Worm (Caenorhabditis elegans) whole organism, dauer: ENCODE data around the gene rps-23.

Source experiments
- unc-62 ChIP-seq: sonication (generic microtip); optimal IDR thresholded peaks from 2 replicates; lab custom pipeline; 2017; ENCODE audit warnings: missing biosample characterization, missing genetic modification reagents, missing genetic modification characterization

The rps-23 gene

DNA sequence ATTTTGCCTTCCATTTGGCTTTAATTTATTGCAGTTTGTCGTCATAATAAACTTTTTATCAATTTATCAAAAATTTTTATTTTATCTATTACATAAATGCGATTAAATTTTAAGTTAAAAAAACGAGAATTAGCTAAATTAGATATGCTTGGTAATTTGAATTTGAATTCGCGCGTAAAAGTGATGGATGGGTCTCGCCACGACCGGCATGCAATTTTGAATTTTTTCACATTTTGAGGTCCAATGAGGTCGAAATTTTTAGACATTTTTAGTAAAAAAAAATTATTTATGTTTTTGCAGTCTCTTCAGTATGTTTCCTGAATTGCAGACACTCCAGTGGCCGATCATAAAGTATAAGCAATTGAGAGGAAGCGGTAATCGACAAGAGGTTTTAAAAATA, 17.8 kb upstream of the rps-23 start, which contains the start of gene dsb-1:
dsb-1 (plus strand) TSS at position 301 of the 400 bp plus-strand sequence.
- TF ChIP-seq unc-62 = no peak

DNA sequence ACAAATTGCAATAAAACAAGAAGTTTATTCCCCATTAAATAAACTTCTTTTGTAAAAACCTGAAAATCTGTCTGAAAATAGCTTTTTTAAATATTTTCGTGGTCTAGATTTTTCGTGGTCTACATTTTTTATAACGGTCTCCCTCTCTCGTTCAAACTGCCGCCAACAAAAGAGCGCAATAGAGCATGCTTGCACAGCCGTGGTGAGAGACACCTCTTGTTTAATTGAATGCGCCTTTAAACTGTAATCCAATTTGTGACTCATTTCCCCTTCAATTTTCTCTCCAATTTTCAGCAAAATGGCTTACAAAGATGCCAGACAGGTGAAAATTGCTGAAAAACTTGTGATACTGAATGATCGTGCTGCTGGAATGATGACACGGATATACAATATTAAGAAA, 13.3 kb upstream of the rps-23 start, which contains the start of gene gex-3:
gex-3 (plus strand) TSS at position 295 of the 400 bp plus-strand sequence.
- no peak for TF ChIP-seq unc-62

DNA sequence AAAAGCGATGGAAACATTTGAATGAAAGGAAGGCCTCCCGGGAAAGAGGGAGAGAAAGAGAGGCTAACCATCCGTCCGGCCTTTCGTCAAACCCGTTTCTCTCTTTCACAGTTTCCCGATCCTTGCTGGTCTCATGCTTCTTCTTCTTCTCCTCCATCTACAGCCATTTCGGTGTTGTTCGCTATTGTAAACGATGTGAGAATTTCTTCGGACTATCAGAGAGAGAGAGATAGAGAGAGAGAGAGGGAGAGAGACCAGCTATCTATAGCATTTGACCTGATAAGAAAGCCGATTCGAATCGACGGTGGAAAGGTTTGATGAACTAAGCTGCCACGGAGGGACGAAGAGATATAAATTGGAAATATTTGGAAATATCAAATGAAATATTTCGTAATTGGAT, 12.6 kb upstream of the rps-23 start:
- no peak for TF ChIP-seq unc-62

ce11 chrIV:12399983-12400382, 9.1 kb upstream of the rps-23 start:
- no peak for TF ChIP-seq unc-62

DNA sequence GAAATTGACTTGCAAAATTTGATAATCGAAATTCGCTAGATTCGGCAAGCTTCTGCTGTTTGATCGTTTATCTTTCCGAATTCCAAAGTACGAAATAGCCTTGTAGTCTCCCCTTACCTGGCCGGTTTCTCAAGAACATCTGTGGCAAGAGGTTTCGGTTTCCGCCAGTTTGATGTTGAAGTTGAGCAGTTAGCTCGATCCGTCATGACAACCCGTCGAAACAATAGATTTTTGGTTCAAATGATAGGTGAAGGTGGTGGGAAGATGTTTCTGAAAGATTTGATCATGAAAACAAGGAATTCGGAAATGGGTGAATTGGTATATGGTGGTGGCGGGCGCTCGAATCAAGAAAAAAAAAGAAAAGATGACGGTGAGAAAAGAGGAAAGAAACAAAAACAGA, 7.6 kb upstream of the rps-23 start, which contains the start of gene acs-20:
acs-20 (minus strand) TSS at position 270 of the 400 bp plus-strand sequence.
- no peak for TF ChIP-seq unc-62

DNA sequence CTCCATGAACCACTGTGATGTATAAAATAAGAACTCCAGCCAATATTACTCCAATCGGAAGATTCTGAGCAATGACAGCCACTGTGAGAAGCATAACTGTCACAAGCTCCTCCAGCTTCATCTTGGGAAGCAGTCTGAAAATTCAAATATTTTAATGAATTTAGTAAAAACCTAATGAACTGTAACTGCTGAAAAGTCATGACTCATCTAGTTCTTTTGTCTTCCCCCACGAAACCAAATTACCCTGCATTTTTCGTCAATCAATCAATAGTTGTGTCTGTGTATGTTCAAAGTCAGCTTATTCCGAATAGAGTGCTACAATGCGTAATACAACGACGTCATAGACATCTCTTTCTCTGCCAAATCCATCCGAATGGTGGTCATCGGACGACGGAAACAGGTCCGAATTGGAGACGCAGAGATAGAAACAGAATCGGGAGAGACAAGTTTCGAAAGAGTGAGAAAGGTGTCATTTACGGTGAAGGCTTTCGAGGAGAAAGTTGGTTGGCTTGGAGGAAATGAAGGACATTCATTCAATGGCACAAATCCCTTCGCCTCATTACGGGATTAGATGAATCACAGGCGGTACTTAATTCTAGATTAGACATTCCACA, 5.9 kb upstream of the rps-23 start:
- TF ChIP-seq unc-62 = no peak

ce11 chrIV:12389951-12390350, 902 bp downstream of the rps-23 start, which contains the start of gene spe-45:
TSS of gene spe-45 (minus strand) at chrIV:12390095.
- no peak for TF ChIP-seq unc-62

DNA sequence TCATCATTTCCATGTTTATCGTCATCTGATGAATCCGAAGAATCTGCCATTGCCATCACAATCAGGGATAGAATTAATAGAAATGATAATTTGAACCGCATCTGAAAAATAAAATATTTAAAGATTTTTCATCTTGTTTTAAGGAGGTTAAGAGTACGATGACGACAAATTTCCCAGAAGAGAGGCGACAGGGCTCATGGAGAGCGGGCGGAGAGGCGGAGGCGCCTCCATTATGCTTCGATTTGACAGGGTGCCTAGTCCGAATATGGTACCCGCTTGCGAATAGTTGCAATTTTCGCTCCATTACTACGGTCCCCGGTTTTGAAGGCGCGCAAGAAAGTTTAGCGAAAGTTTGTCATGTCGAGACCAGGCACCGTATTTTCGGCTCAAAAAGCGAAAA, 5.8 kb downstream of the rps-23 start, which contains the start of gene F28D1.6:
F28D1.6 (minus strand) TSS at position 101 of the 400 bp plus-strand sequence.
- TF ChIP-seq unc-62 = no peak

DNA sequence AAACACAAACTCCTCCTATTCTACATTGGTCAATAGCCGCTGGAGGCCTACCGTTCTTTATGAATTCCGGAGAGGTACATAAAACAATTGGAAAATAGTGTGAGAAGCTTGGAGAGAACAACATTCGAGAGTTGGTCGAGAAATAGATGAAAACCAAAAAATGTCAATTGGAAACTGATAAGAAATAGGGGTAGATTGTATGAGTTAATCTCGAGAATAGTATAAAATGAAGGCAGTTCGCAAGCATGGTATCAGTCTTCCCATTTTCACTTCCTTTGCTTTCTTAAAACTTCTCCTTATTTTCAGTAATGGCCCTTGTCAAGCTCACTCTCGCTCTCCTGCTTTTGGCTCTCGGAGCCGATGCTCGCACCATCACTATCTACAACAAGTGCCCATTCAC, 8.0 kb downstream of the rps-23 start, which contains the start of gene thn-2:
thn-2 (plus strand) TSS at position 307 of the 400 bp plus-strand sequence.
- no peak for TF ChIP-seq unc-62

DNA sequence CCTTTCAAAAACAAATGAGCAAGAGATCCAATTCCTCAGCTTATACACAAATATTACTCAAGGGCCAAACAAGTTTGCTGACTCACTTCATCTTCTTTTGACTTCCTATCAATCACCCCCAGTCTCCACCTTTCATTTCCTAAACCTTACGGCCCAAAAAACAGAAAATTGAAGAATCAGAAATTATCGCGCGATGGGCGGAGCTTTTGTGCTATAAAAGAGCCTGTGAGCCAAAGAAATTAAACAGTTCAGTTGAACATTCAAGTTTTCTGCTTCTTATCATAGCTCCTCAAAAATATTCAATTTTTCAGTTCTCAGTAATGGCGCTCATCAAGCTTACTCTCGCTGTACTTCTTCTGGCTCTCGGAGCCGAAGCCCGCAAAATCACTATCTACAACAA, 11.1 kb downstream of the rps-23 start, which contains the start of gene thn-1:
thn-1 (plus strand) TSS at position 301 of the 400 bp plus-strand sequence.
- TF ChIP-seq unc-62 = no peak

ce11 chrIV:12378919-12379318, 11.9 kb downstream of the rps-23 start:
- TF ChIP-seq unc-62 = no peak

DNA sequence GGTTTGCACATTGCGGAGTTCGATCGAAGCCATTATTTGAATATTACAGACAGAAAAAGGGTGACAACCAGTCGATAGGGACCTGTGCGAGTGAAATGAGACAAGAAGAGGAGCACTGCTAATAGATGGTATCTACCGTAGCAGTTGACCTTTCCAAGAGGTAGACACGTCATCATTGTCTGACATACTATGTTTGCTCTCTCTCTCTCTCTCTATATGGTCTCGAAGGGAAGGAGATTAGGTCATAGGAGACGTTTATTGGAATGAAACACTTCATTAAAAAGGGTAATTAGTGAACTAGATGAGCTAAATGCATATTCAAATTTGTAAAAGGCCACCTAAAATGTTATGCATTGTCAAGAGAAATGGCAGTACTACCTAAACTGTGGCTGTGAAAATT, 14.8 kb downstream of the rps-23 start, which contains the start of gene atz-1:
atz-1 (minus strand) TSS at position 101 of the 400 bp plus-strand sequence.
- TF ChIP-seq unc-62 = no peak

DNA sequence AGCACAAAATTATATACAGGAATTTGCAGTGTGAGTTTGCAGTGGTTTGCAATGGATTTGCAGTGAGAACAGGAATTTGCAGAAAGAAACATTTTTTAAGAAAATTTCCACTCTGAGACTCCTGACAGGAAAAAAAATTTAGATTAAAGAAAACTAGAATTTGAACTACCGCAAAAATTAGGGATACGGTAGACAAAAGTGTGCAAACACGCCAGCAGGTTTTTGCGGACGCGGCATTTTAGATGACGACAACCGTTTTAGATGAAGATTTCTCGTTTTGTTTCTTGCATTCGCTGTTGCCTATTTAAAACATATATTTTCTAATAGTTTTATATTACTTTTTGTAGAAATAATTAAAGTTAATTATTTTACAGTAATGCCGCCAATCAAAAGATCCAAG, 19.0 kb downstream of the rps-23 start, which contains the start of gene wdr-46:
wdr-46 (plus strand) TSS at position 375 of the 400 bp plus-strand sequence.
- no peak for TF ChIP-seq unc-62

DNA sequence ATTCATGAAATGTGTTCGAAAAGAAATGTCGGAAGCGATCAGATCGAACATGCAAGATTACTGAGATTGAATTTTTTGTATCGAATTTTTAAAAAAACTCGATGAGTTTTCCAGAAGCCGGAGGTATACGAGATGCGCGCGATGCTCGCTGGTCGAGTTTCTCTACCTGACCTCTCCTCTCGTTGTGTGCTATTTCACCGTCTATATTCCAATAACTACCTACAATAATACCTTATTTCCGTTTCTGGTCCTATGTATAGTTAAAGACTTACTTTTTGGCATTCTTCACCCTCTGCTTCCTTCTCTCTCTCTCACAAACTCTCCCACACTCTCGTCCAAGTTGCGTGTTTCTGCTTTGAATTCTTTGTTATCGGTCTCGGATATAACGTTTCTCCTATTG, 19.5 kb downstream of the rps-23 start:
- TF ChIP-seq unc-62 = no peak

ce11 chrIV:12366571-12366970, 24.3 kb downstream of the rps-23 start:
- no peak for TF ChIP-seq unc-62

ce11 chrIV:12364964-12365363, 25.9 kb downstream of the rps-23 start:
- no peak for TF ChIP-seq unc-62

ce11 chrIV:12361392-12362092, 29.3 kb downstream of the rps-23 start, which contains the start of the genes ccr-4 and ZC518.8:
TSS of gene ccr-4 (plus strand) at chrIV:12361542.
TSS of gene ZC518.8 (minus strand) at chrIV:12361908.
- no peak for TF ChIP-seq unc-62
